Fruit fly (Drosophila melanogaster): ENCODE measurements around the gene CG34250.

DNA sequence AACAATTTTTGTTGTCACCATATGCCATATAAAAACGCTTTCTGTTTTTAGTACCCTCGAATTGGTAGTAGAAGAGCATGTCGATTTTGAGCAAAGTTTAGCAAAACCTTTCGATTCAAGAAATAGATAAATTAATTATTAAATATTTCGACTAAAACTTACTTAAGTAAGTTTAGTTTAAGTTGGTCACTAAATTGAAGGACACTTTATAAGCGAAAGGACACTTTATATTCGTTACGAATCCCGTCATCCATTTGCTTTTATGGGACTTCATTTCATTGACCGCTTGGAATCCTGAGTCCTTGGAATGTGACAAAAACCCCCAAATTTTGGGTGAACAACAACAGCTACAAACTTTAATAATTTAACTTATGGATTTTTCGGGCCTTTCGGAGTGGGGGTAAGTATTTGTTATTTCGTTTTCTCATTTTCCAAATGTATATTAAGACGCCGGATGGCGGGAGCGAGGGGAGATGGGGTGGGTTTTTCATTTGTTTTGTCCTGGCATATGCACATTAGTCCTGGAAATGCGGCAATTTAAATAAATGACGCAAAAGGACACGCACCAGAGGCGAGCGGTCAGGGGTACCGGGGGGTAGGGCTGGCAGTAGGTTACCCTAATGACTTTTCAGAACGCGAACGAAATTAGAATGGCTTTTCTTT lies 17.0 kb upstream of the CG34250 start:
- TF ChIP-seq Dfd (GFP tag; optimal IDR thresholded peaks at IDR 0.05) (no peak), psq (GFP tag; optimal IDR thresholded peaks at IDR 0.05) (no peak), CG9705 (GFP tag; optimal IDR thresholded peaks at IDR 0.05) (no peak), Hr78 (GFP tag; optimal IDR thresholded peaks at IDR 0.05) (no peak), dmrt93B (GFP tag; optimal IDR thresholded peaks at IDR 0.05) (no peak)

Data from whole organism, wandering third instar larva.